Worm (Caenorhabditis elegans) whole organism, early embryonic: ENCODE data around the gene srsx-34.

Source experiments
- F13C5.2 ChIP-seq: sonication (generic microtip); optimal IDR thresholded peaks from 2 replicates; lab custom pipeline; 2017; ENCODE audit warnings: mild to moderate bottlenecking, missing genetic modification characterization, inconsistent platforms, missing compliant biosample characterization
- aly-1 ChIP-seq: sonication (generic microtip); optimal IDR thresholded peaks from 2 replicates; lab custom pipeline; 2016; ENCODE audit warnings: missing genetic modification characterization, missing compliant biosample characterization
- ama-1 ChIP-seq: fragments of 150-350 bp; optimal IDR thresholded peaks from 2 replicates; lab custom pipeline; 2014
- ceh-36 ChIP-seq: sonication (generic microtip); optimal IDR thresholded peaks from 2 replicates; lab custom pipeline; 2016; ENCODE audit warnings: missing genetic modification characterization, inconsistent platforms, missing compliant biosample characterization
- flt-1 ChIP-seq: fragments of 200-800 bp; sonication (Bioruptor generic); IDR thresholded peaks from 2 replicates; pipeline ENCODE4 v1.3.6; 2022; ENCODE audit warnings: missing genetic modification characterization, missing compliant biosample characterization
- hmg-4 ChIP-seq: fragments of 200-800 bp; sonication (Bioruptor generic); optimal IDR thresholded peaks from 2 replicates; lab custom pipeline; 2018; ENCODE audit warnings: mild to moderate bottlenecking, missing genetic modification characterization, missing compliant biosample characterization

- TF ChIP-seq ama-1 (no peak), ceh-36 (tag; lab: Kevin White, UChicago) (no peak), aly-1 (no peak), hmg-4 (GFP tag; lab: Kevin White, UChicago) (no peak), F13C5.2 (no peak), flt-1 (GFP tag; lab: Robert Waterston, UW) (no peak)
These were observed 2.5 kb upstream of the srsx-34 start, which contains the start of gene C25E10.4 for ce11 chrV:9033267-9033666.
